Worm (Caenorhabditis elegans) whole organism, dauer: ENCODE results near the gene srab-13.

Experiments
- unc-62 ChIP-seq: sonication (generic microtip); optimal IDR thresholded peaks from 2 replicates; lab custom pipeline; 2017; ENCODE audit warnings: missing biosample characterization, missing genetic modification reagents, missing genetic modification characterization

Gene srab-13

ce11 chrV:2030661-2031060 is 3.0 kb upstream of the srab-13 start:
- TF ChIP-seq unc-62 (GFP tag; lab: Kevin White, UChicago), result no peak

- TF ChIP-seq unc-62 (GFP tag; lab: Kevin White, UChicago), result no peak
These were observed 2.2 kb upstream of the srab-13 start, which contains the start of gene F59A7.12 for ce11 chrV:2029877-2030276. Gene F59A7.12, plus strand, starts transcription at chrV:2030177.

- no peak for TF ChIP-seq unc-62 (GFP tag; lab: Kevin White, UChicago)
These were observed 5.3 kb downstream of the srab-13 start, which contains the start of gene F59A7.5 for ce11 chrV:2022374-2022773. Gene F59A7.5, plus strand, starts transcription at chrV:2022674.

- TF ChIP-seq unc-62 (GFP tag; lab: Kevin White, UChicago), result no peak
These were observed 6.4 kb downstream of the srab-13 start for ce11 chrV:2021283-2021682.

ce11 chrV:2018689-2019088 is 9.0 kb downstream of the srab-13 start, which contains the start of gene F59A7.14:
Gene F59A7.14, plus strand, starts transcription at chrV:2018989.
- TF ChIP-seq unc-62 (GFP tag; lab: Kevin White, UChicago), result no peak

- no peak for TF ChIP-seq unc-62 (GFP tag; lab: Kevin White, UChicago)
These were observed 11.3 kb downstream of the srab-13 start, which contains the start of gene F59A7.2 for ce11 chrV:2016428-2016827. Gene F59A7.2, minus strand, starts transcription at chrV:2016528.

ce11 chrV:2013824-2014223 is 13.9 kb downstream of the srab-13 start, which contains the start of gene F59A7.11:
Gene F59A7.11, minus strand, starts transcription at chrV:2013924.
- no peak for TF ChIP-seq unc-62 (GFP tag; lab: Kevin White, UChicago)

- TF ChIP-seq unc-62 (GFP tag; lab: Kevin White, UChicago), result no peak
These were observed 15.9 kb downstream of the srab-13 start, which contains the start of gene F59A7.7 for ce11 chrV:2011777-2012176. Gene F59A7.7, plus strand, starts transcription at chrV:2012077.

ce11 chrV:2008412-2008811 is 19.3 kb downstream of the srab-13 start:
- no peak for TF ChIP-seq unc-62 (GFP tag; lab: Kevin White, UChicago)

ce11 chrV:2004659-2005058 is 23.0 kb downstream of the srab-13 start, which contains the start of gene cysl-4:
Gene cysl-4, plus strand, starts transcription at chrV:2004959.
- TF ChIP-seq unc-62 (GFP tag; lab: Kevin White, UChicago), result no peak

- TF ChIP-seq unc-62 (GFP tag; lab: Kevin White, UChicago), result no peak
These were observed 23.5 kb downstream of the srab-13 start, which contains the start of gene clec-206 for ce11 chrV:2004229-2004628. Gene clec-206, minus strand, starts transcription at chrV:2004329.

- TF ChIP-seq unc-62 (GFP tag; lab: Kevin White, UChicago), result no peak
These were observed 28.1 kb downstream of the srab-13 start, which contains the start of gene alh-5 for ce11 chrV:1999531-2000094. Gene alh-5, minus strand, starts transcription at chrV:1999581.

- TF ChIP-seq unc-62 (GFP tag; lab: Kevin White, UChicago), result no peak
These were observed 29.3 kb downstream of the srab-13 start for ce11 chrV:1998358-1998757.

- no peak for TF ChIP-seq unc-62 (GFP tag; lab: Kevin White, UChicago)
These were observed 35.1 kb downstream of the srab-13 start, which contains the start of gene tnt-4 for ce11 chrV:1992515-1992968. Gene tnt-4, minus strand, starts transcription at chrV:1992918.

ce11 chrV:1991381-1991780 is 36.3 kb downstream of the srab-13 start:
- no peak for TF ChIP-seq unc-62 (GFP tag; lab: Kevin White, UChicago)

ce11 chrV:1989220-1989619 is 38.5 kb downstream of the srab-13 start:
- no peak for TF ChIP-seq unc-62 (GFP tag; lab: Kevin White, UChicago)

ce11 chrV:1986954-1987353 is 40.7 kb downstream of the srab-13 start, which contains the start of gene T08B1.1:
Gene T08B1.1, minus strand, starts transcription at chrV:1987045.
- TF ChIP-seq unc-62 (GFP tag; lab: Kevin White, UChicago), result no peak
